Worm (Caenorhabditis elegans): ENCODE results near the gene Y17G9B.8.
A peak's percentile ranks its signal among the peaks of the same experiment; 100 is the strongest.

Y17G9B.8 gene

DNA sequence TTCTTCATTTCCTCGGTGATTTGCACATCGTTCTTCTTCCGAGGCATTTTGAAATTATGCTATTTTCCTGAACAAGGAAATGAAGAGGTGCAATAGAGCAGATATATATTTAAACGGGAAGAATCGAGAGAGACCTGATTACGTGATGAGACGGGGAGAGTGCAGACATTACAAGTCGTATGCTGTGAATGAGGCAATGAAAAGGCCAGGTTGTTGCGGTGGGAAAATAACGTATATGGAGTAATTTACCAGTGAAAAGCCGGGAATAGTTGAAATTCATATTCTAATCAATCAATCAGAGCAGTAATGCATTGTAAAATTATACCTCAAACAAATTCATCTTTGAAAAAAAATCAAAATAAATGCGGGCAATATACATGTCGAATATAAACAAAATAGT lies at the start of gene Y17G9B.8:
Gene Y17G9B.8 (minus strand): TSS at position 182 of the 400 bp plus-strand sequence.
- TF ChIP-seq lin-38 (GFP tag; IDR thresholded peaks at IDR 0.05) = peak; percentile 45
- peak; percentile 19 for TF ChIP-seq mes-2 (tag; optimal IDR thresholded peaks at IDR 0.05; ENCODE audit: poor library complexity, severe bottlenecking)
- TF ChIP-seq hlh-11 (tag; optimal IDR thresholded peaks at IDR 0.05) = no peak
- peak in 1 of 2 experiments; percentile 73 for TF ChIP-seq unc-62 (GFP tag; optimal IDR thresholded peaks at IDR 0.05 in 1 of 2)
- TF ChIP-seq unc-62 (tag; optimal IDR thresholded peaks at IDR 0.05) = no peak
- TF ChIP-seq mxl-3 (GFP tag; optimal IDR thresholded peaks at IDR 0.05) = no peak
- no peak for TF ChIP-seq zip-11 (GFP tag; IDR thresholded peaks at IDR 0.05)
- no peak for TF ChIP-seq madf-9 (GFP tag; conservative IDR thresholded peaks at IDR 0.05)
- TF ChIP-seq snpc-4 (tag; optimal IDR thresholded peaks at IDR 0.05) = no peak
- no peak for TF ChIP-seq tag-97 (GFP tag; IDR thresholded peaks at IDR 0.05)
- TF ChIP-seq nhr-41 (GFP tag; IDR thresholded peaks at IDR 0.05) = no peak
- TF ChIP-seq zip-2 (tag; optimal IDR thresholded peaks at IDR 0.05) = no peak
- TF ChIP-seq snpc-1.2 (GFP tag; IDR thresholded peaks at IDR 0.05) = peak; percentile 63
- TF ChIP-seq F49E8.2 (tag; optimal IDR thresholded peaks at IDR 0.05; ENCODE audit: borderline replicate concordance) = peak; percentile 27
- TF ChIP-seq lsy-2 (tag; optimal IDR thresholded peaks at IDR 0.05) = peak in 1 of 2 experiments; percentile 5

DNA sequence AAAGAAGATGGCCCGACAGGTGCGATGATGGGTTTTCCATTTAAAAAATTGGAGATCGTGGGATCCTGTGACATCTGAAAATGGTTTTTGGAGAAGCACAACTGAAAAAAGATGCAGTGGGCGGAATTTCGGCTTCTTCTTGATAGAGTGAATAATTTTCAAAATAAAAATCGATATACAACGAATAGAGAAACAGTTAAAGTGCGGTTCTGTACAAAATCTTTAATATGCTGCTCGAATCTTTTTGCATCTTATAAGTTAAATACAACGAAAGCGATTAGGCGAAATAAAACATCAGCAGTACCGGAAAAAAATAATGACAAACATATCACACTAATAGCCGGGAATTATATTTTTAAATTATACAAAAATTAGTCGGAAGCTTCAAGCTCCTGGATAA lies 48.6 kb upstream of the Y17G9B.8 start, which contains the start of gene H06H21.11:
Gene H06H21.11 (minus strand): TSS at position 101 of the 400 bp plus-strand sequence.
- TF ChIP-seq pha-4 (GFP tag; IDR thresholded peaks at IDR 0.05) = peak; percentile 37; the same call in 1 of the 2 replicates
- no peak for TF ChIP-seq pha-4 (tag; optimal IDR thresholded peaks at IDR 0.05)
- TF ChIP-seq T20F7.1 (GFP tag; optimal IDR thresholded peaks at IDR 0.05) = no peak
- peak; percentile 35; the same call in 1 of the 2 replicates for TF ChIP-seq lin-38 (GFP tag; IDR thresholded peaks at IDR 0.05)
- no peak for TF ChIP-seq snpc-4 (tag; optimal IDR thresholded peaks at IDR 0.05)
- peak; percentile 25 for TF ChIP-seq aha-1 (tag)

DNA sequence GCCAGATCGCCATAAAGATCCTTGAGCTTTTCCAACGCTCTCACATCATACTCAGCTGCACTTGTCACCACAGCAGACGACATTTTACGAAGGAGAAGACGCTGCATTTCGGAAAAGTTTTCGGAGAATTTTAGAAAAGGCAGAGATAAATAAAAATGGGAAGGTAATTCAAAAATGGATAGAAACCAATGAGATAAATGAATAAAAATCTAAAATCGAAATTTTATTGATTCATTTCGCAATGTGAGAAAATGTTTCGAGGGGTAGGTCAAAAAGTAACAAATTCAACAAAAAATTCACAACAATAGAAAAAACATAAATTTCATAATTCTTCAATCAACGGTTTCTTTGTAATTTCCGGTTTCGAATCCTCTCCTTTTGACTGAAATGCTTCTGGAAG lies 47.8 kb upstream of the Y17G9B.8 start, which contains the start of gene dpf-5:
Gene dpf-5 (minus strand): TSS at position 101 of the 400 bp plus-strand sequence.
- TF ChIP-seq F37D6.2 (tag; optimal IDR thresholded peaks at IDR 0.05) (no peak), unc-62 (GFP tag; optimal IDR thresholded peaks at IDR 0.05 in 1 of 2) (no peak), unc-62 (tag; optimal IDR thresholded peaks at IDR 0.05) (no peak), set-16 (GFP tag; IDR thresholded peaks at IDR 0.05) (no peak), ztf-11 (tag; optimal IDR thresholded peaks at IDR 0.05) (no peak), lir-3 (tag; optimal IDR thresholded peaks at IDR 0.05) (no peak), pqm-1 (tag; optimal IDR thresholded peaks at IDR 0.05) (no peak), pha-4 (GFP tag; IDR thresholded peaks at IDR 0.05) (no peak), pha-4 (tag; optimal IDR thresholded peaks at IDR 0.05) (no peak), ZK337.2 (GFP tag; IDR thresholded peaks at IDR 0.05) (no peak), tra-1 (GFP tag; IDR thresholded peaks at IDR 0.05) (no peak), lin-13 (GFP tag; optimal IDR thresholded peaks at IDR 0.05) (no peak), dve-1 (tag; optimal IDR thresholded peaks at IDR 0.05; ENCODE audit: insufficient read depth) (no peak), snpc-4 (tag; optimal IDR thresholded peaks at IDR 0.05) (no peak), F49E8.2 (tag; optimal IDR thresholded peaks at IDR 0.05; ENCODE audit: borderline replicate concordance) (no peak), nhr-41 (GFP tag; IDR thresholded peaks at IDR 0.05) (no peak), F10B5.3 (tag; optimal IDR thresholded peaks at IDR 0.05) (no peak), hif-1 (tag; optimal IDR thresholded peaks at IDR 0.05) (no peak), ctbp-1 (GFP tag; IDR thresholded peaks at IDR 0.05) (no peak), nhr-42 (GFP tag; IDR thresholded peaks at IDR 0.05) (no peak), unc-130 (GFP tag; optimal IDR thresholded peaks at IDR 0.05) (no peak), saeg-2 (GFP tag; IDR thresholded peaks at IDR 0.05) (no peak)

DNA sequence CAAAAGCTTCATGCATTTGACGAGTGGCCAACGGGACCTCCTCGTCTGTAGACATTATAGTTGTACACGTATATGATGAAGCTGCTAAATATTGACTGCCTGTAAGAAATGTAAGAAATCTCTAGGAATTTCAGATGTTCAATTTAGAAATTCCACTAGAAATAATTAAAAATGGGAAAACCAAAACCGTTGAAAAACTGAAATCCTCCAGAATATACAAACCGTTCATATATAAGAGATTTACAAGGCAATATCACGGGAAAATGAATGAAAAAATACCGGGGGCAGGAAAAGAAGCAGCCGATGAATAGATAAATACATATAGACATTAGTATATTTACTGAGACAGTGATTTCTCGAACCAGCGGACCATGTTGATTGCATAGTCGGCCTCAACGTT lies 43.9 kb upstream of the Y17G9B.8 start, which contains the start of gene dpf-7:
Gene dpf-7 (minus strand): TSS at position 101 of the 400 bp plus-strand sequence.
- TF ChIP-seq ZK546.5 (tag; optimal IDR thresholded peaks at IDR 0.05) (no peak), T20F7.1 (GFP tag; optimal IDR thresholded peaks at IDR 0.05) (no peak), lin-1 (GFP tag; IDR thresholded peaks at IDR 0.05) (no peak), duxl-1 (tag; optimal IDR thresholded peaks at IDR 0.05; ENCODE audit: poor library complexity) (no peak), lin-15B (tag; optimal IDR thresholded peaks at IDR 0.05) (no peak), lin-38 (GFP tag; IDR thresholded peaks at IDR 0.05) (peak; percentile 22; the same call in 1 of the 2 replicates)

Data from whole organism, L4 larva.